Fruit fly (Drosophila melanogaster) whole organism: ENCODE results near the gene CG43773.
A peak's percentile ranks its signal among the peaks of the same experiment; 100 is the strongest.

Experiments used
- CG8478 ChIP-seq: fragments of >200 bp; optimal IDR thresholded peaks from 2 replicates; lab custom pipeline; 2018; ENCODE audit warnings: inconsistent platforms
- Dll ChIP-seq: fragments of >200 bp; optimal IDR thresholded peaks from 2 replicates; lab custom pipeline; 2017
- EcR ChIP-seq, 2 experiments: fragments of >200 bp; optimal IDR thresholded peaks; 2 replicates each; lab custom pipeline; 2017; ENCODE audit warnings: missing biosample characterization in 2 of 2, missing genetic modification characterization in 2 of 2, missing genetic modification reagents in 2 of 2
- pan ChIP-seq: fragments of >200 bp; optimal IDR thresholded peaks from 2 replicates; lab custom pipeline; 2017
- psq ChIP-seq: fragments of >200 bp; optimal IDR thresholded peaks from 2 replicates; lab custom pipeline; 2017
- usp ChIP-seq: fragments of >200 bp; optimal IDR thresholded peaks from 2 replicates; lab custom pipeline; 2017; ENCODE audit warnings: missing biosample characterization, missing genetic modification characterization, mixed read lengths

Gene CG43773

dm6 chr2L:4021608-4022342, 14.3 kb downstream of the CG43773 start:
- TF ChIP-seq Dll (lab: Kevin White, UChicago), result no peak
- no peak for TF ChIP-seq CG8478 (lab: Kevin White, UChicago)
- no peak for TF ChIP-seq pan (lab: Kevin White, UChicago)
- TF ChIP-seq EcR (GFP tag; optimal IDR thresholded peaks at IDR 0.05; lab: Kevin White, UChicago), result no peak
- TF ChIP-seq psq, result no peak
- no peak for TF ChIP-seq usp (GFP tag; lab: Kevin White, UChicago)

DNA sequence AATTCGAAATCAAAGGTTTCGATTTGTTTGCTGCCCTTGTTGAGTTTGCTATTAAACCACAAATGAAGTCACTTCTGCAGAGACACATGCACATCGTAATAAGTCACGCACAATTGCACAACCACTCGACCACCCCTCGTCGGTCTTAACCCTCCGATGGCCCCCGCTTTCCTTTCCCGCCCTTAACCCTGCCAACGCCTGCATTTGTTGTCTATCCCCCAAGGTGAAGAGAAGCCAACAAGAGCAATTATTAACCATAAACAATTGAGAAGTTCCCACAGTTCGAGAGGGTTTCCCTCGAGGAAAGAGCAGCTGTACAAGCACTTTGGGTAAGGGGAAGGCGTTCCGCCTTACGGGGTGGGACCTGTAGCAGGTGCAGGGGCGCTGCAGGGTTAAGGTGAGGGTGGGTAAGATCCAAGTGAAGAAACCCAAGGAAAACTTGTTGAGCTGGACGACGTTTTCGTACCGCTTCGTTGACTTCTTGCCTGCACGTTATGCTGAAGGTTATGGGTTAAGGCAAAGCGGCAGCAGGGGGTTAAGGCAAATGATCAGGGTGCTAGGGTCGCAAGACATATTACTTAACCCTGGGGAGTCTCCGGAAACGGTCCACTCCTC, 15.9 kb downstream of the CG43773 start:
- TF ChIP-seq usp (GFP tag; lab: Kevin White, UChicago), result no peak
- no peak for TF ChIP-seq EcR (GFP tag; optimal IDR thresholded peaks at IDR 0.05; lab: Kevin White, UChicago)
- TF ChIP-seq psq, result no peak
- no peak for TF ChIP-seq pan (lab: Kevin White, UChicago)
- TF ChIP-seq CG8478 (lab: Kevin White, UChicago), result no peak
- no peak for TF ChIP-seq Dll (lab: Kevin White, UChicago)

- TF ChIP-seq pan (lab: Kevin White, UChicago), result no peak
- no peak for TF ChIP-seq CG8478 (lab: Kevin White, UChicago)
- TF ChIP-seq EcR (GFP tag; optimal IDR thresholded peaks at IDR 0.05; lab: Kevin White, UChicago), result no peak
- no peak for TF ChIP-seq Dll (lab: Kevin White, UChicago)
- no peak for TF ChIP-seq usp (GFP tag; lab: Kevin White, UChicago)
- TF ChIP-seq psq, result no peak
These were observed 17.6 kb downstream of the CG43773 start for dm6 chr2L:4025077-4025476.

dm6 chr2L:4028026-4028425, 20.5 kb downstream of the CG43773 start:
- TF ChIP-seq psq (no peak), Dll (lab: Kevin White, UChicago) (no peak), pan (lab: Kevin White, UChicago) (no peak), CG8478 (lab: Kevin White, UChicago) (no peak), usp (GFP tag; lab: Kevin White, UChicago) (no peak), EcR (GFP tag; optimal IDR thresholded peaks at IDR 0.05; lab: Kevin White, UChicago) (no peak)

- TF ChIP-seq usp (GFP tag; lab: Kevin White, UChicago), result no peak
- no peak for TF ChIP-seq EcR (GFP tag; optimal IDR thresholded peaks at IDR 0.05; lab: Kevin White, UChicago)
- no peak for TF ChIP-seq psq
- TF ChIP-seq Dll (lab: Kevin White, UChicago), result no peak
- no peak for TF ChIP-seq pan (lab: Kevin White, UChicago)
- no peak for TF ChIP-seq CG8478 (lab: Kevin White, UChicago)
These were observed 21.2 kb downstream of the CG43773 start for dm6 chr2L:4028697-4029096.

dm6 chr2L:4030236-4030943, 22.9 kb downstream of the CG43773 start:
- TF ChIP-seq pan (lab: Kevin White, UChicago) (peak; percentile 65), EcR (GFP tag; optimal IDR thresholded peaks at IDR 0.05; lab: Kevin White, UChicago) (no peak), usp (GFP tag; lab: Kevin White, UChicago) (no peak)

DNA sequence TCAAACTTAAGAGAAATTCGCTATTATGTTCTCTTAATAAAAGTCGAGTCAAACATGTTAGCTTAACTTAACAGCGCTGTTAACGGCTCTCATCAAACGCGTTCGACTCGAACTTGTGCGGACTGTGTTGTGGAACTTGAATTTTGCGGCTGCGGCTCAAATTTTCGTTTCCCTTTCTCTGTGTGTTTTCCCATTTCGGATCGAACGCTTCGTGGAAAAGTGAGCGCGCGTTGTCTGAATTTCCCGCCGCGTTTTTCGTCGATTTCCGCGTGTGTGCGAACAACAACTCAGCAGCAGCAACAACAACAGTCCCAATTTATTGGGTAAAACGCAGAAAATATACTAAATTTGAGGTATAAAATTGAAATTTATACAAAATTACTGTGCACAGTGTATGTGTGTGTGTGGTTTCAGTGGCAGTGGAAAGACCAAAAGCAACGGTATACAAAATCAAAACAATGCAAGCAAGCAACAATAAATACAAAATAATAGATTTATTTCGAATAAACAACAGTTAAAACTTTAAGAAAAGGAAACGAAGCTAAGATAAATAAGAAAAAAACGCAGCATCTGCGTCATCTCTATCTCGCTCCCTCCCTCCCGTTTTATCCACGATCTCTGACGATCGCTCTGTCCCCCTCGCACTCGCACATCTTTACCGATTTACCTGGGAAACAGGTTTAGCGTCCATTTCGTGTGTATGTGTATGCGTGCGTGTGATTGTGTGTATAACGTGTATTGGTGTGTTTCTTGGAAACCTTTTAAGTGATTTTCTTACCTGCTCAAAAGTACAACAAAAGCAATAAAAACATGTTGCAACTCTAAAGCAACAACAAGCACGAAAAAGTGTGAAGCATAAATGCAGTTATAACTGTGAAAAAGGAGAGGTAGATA, 24.0 kb downstream of the CG43773 start, which contains the start of gene ed:
Gene ed (plus strand): TSS at position 175 of the 894 bp plus-strand sequence.
- TF ChIP-seq CG8478 (lab: Kevin White, UChicago) (peak; percentile 34), psq (no peak)

DNA sequence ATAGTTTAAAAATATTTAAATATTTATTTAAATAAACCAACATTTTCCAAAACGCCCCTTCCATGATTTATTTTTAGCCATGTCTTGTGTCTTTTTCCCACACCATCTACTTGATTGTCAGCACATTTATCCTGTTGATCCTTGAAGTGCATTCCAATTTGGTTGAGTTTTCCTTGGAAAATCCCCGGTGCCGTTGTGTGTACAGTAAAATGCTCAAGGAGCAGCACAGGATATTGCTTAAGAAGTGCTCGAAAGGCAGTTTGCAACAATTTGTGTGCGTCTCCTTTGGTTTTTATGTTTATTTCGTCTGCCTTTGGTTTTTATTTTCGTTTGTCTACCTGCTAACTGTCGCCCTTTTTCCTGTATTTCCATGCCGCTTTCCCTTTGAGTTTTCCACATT, 26.8 kb downstream of the CG43773 start:
- TF ChIP-seq CG8478 (lab: Kevin White, UChicago) (no peak), EcR (GFP tag; optimal IDR thresholded peaks at IDR 0.05; lab: Kevin White, UChicago) (no peak), Dll (lab: Kevin White, UChicago) (no peak), usp (GFP tag; lab: Kevin White, UChicago) (no peak), psq (no peak), pan (lab: Kevin White, UChicago) (no peak)

DNA sequence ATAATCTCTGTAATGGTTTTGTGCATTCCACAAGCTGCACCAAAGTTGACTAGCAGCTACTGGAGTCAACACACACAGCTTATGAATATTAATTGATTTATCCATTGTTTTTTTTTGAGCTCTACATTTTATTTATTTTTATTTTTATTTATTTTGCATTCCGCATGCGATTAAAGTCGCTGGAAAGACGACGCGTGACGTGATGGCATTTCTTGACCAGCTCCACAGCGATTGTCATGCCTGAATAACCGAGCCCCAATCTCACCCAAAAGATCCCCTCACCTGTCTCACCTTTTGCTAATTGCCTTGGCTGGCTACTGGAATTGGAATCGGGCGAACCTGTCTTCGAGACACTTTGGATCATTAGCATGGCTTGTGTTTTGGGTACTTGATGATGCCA, 28.8 kb downstream of the CG43773 start:
- TF ChIP-seq CG8478 (lab: Kevin White, UChicago) (no peak), pan (lab: Kevin White, UChicago) (no peak), EcR (GFP tag; optimal IDR thresholded peaks at IDR 0.05; lab: Kevin White, UChicago) (no peak)

DNA sequence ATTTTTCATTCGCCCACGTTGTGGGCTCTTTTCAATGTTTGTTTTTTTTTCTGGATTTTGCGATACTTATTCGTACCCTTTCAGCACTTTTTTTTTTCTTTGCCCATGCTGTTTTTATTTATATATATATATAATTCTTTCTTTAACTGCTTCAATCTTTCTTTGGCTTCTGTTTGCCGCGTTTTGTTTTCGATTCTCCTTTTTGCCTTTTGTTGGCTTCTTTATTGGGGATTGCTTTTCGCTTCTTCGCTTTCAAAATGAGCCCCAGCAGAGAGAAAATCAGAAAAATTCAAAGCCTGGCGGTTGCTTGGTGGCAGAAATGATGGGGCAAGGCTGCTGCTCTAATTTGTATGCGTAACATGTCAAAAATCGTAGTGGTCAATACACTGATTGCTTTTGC, 29.5 kb downstream of the CG43773 start:
- TF ChIP-seq EcR (GFP tag; optimal IDR thresholded peaks at IDR 0.05; lab: Kevin White, UChicago) (no peak), pan (lab: Kevin White, UChicago) (no peak), CG8478 (lab: Kevin White, UChicago) (no peak), usp (GFP tag; lab: Kevin White, UChicago) (no peak), Dll (lab: Kevin White, UChicago) (no peak), psq (no peak)
